Fruit fly (Drosophila melanogaster): ENCODE results near the gene t-cup.
A peak's percentile ranks its signal among the peaks of the same experiment; 100 is the strongest.

The t-cup gene

dm6 chr2L:12529029-12529948, 32.2 kb upstream of the t-cup start:
- TF ChIP-seq mld (GFP tag; IDR thresholded peaks at IDR 0.05; ENCODE audit: partially characterized antibody) (no peak), CG6175 (GFP tag; IDR thresholded peaks at IDR 0.05) (no peak), CG4360 (GFP tag; IDR thresholded peaks at IDR 0.05) (peak; percentile 99), pros (GFP tag; optimal IDR thresholded peaks at IDR 0.05) (peak; percentile 74), CG17361 (GFP tag; IDR thresholded peaks at IDR 0.05) (0 out of 3 replicates have a peak, but pooled peaks have one; percentile 17), NfI (GFP tag; optimal IDR thresholded peaks at IDR 0.05) (no peak), Ravus (GFP tag; IDR thresholded peaks at IDR 0.05) (no peak), CG9609 (GFP tag; optimal IDR thresholded peaks at IDR 0.05) (no peak), CG1603 (tag; optimal IDR thresholded peaks at IDR 0.05) (no peak), CG14710 (tag; optimal IDR thresholded peaks at IDR 0.05) (no peak), CG10147 (GFP tag; optimal IDR thresholded peaks at IDR 0.05) (no peak), amos (GFP tag; IDR thresholded peaks at IDR 0.05; ENCODE audit: partially characterized antibody) (no peak; the same call in 1 of the 2 replicates), gro (GFP tag; optimal IDR thresholded peaks at IDR 0.05) (peak; percentile 73), dan (GFP tag; IDR thresholded peaks at IDR 0.05) (no peak), CG12104 (GFP tag; optimal IDR thresholded peaks at IDR 0.05) (no peak), CG11695 (GFP tag; IDR thresholded peaks at IDR 0.05) (0 out of 3 replicates have a peak, but pooled peaks have one; percentile 21), MESR4 (GFP tag; optimal IDR thresholded peaks at IDR 0.05) (no peak), emc (GFP tag; optimal IDR thresholded peaks at IDR 0.05) (no peak), Bteb2 (GFP tag; optimal IDR thresholded peaks at IDR 0.05) (no peak), CG10366 (GFP tag; IDR thresholded peaks at IDR 0.05) (no peak), CG15696 (tag; optimal IDR thresholded peaks at IDR 0.05) (peak; percentile 16), Dbx (GFP tag; IDR thresholded peaks at IDR 0.05) (no peak), seq (GFP tag; IDR thresholded peaks at IDR 0.05) (no peak; the same call in 1 of the 2 replicates), CG31224 (GFP tag; IDR thresholded peaks at IDR 0.05) (no peak), CG2712 (tag; optimal IDR thresholded peaks at IDR 0.05) (peak; percentile 25), CG9876 (GFP tag; optimal IDR thresholded peaks at IDR 0.05) (no peak), gsb (GFP tag; IDR thresholded peaks at IDR 0.05) (no peak), lola (GFP tag; optimal IDR thresholded peaks at IDR 0.05) (no peak), CG2889 (GFP tag; IDR thresholded peaks at IDR 0.05) (no peak), ewg (GFP tag; optimal IDR thresholded peaks at IDR 0.05) (peak; percentile 17), CG2678 (tag; optimal IDR thresholded peaks at IDR 0.05) (no peak), sim (GFP tag; IDR thresholded peaks at IDR 0.05) (no peak), MTF-1 (GFP tag; optimal IDR thresholded peaks at IDR 0.05; ENCODE audit: borderline replicate concordance) (peak; percentile 47), nerfin-1 (tag; optimal IDR thresholded peaks at IDR 0.05) (peak; percentile 15), CG8478 (optimal IDR thresholded peaks at IDR 0.05) (no peak), Xbp1 (GFP tag; optimal IDR thresholded peaks at IDR 0.05) (no peak), maf-S (GFP tag; optimal IDR thresholded peaks at IDR 0.05) (no peak), CG10321 (GFP tag; IDR thresholded peaks at IDR 0.05) (no peak), CG32532 (GFP tag; IDR thresholded peaks at IDR 0.05) (peak; percentile 34), CG9817 (tag; optimal IDR thresholded peaks at IDR 0.05) (no peak), sug (tag; optimal IDR thresholded peaks at IDR 0.05) (peak; percentile 91), CG8290 (GFP tag; optimal IDR thresholded peaks at IDR 0.05) (no peak), CG8290 (tag; optimal IDR thresholded peaks at IDR 0.05) (peak in 1 of 2 experiments; percentile 71), peb (GFP tag; IDR thresholded peaks at IDR 0.05) (no peak), so (GFP tag; IDR thresholded peaks at IDR 0.05) (peak; percentile 46; the same call in 1 of the 3 replicates), Pdp1 (GFP tag; optimal IDR thresholded peaks at IDR 0.05) (peak; percentile 25 to 45), Meics (GFP tag; optimal IDR thresholded peaks at IDR 0.05) (no peak), CG13287 (GFP tag; IDR thresholded peaks at IDR 0.05; ENCODE audit: partially characterized antibody) (peak; percentile 67), stwl (tag; optimal IDR thresholded peaks at IDR 0.05) (peak; percentile 1)
